Worm (Caenorhabditis elegans): ENCODE measurements around the gene C45G7.4.

The C45G7.4 gene

DNA sequence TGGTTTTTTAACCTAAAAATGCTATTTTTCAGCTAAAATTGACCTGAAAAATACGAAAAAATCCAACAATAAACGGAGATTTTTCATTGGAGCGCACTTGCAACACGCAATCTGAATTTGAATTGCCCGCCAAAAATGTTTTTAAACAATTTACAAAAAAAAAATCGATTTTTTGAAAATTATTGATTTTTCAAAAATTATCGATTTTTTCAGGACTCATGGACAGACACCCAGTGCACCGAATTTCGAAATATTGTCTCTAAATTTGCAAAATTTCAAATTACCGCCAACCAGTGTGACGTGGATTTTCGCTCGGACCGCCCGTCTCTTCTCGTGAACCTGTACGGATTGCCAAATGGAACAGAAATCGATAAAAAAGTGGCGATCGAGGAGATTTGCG, 41.0 kb upstream of the C45G7.4 start:
- no peak for TF ChIP-seq lin-54 (GFP tag; optimal IDR thresholded peaks at IDR 0.05)
- TF ChIP-seq nhr-179 (tag; optimal IDR thresholded peaks at IDR 0.05) = no peak
- no peak for TF ChIP-seq fkh-3 (tag; optimal IDR thresholded peaks at IDR 0.05)
- TF ChIP-seq ztf-22 (GFP tag; optimal IDR thresholded peaks at IDR 0.05) = no peak
- no peak for TF ChIP-seq lin-35 (GFP tag; optimal IDR thresholded peaks at IDR 0.05)
- no peak for TF ChIP-seq snpc-1.3 (tag; optimal IDR thresholded peaks at IDR 0.05; ENCODE audit: insufficient read depth)
- no peak for TF ChIP-seq tbx-9 (tag; optimal IDR thresholded peaks at IDR 0.05; ENCODE audit: borderline replicate concordance)
- no peak for TF ChIP-seq nhr-27 (tag; optimal IDR thresholded peaks at IDR 0.05)
- TF ChIP-seq F23B12.7 (tag; optimal IDR thresholded peaks at IDR 0.05; ENCODE audit: insufficient read depth) = no peak
- TF ChIP-seq Y79H2A.3 (GFP tag; conservative IDR thresholded peaks at IDR 0.05) = no peak
- TF ChIP-seq lir-1 (GFP tag; conservative IDR thresholded peaks at IDR 0.05) = no peak
- TF ChIP-seq sea-2 (GFP tag; IDR thresholded peaks at IDR 0.05) = no peak
- TF ChIP-seq rcor-1 (GFP tag; IDR thresholded peaks at IDR 0.05) = no peak
- no peak for TF ChIP-seq ztf-3 (GFP tag; optimal IDR thresholded peaks at IDR 0.05)
- TF ChIP-seq F22D6.2 (tag; optimal IDR thresholded peaks at IDR 0.05) = no peak
- no peak for TF ChIP-seq Y95B8A.8 (GFP tag; IDR thresholded peaks at IDR 0.05)
- no peak for TF ChIP-seq F57C9.4 (tag; optimal IDR thresholded peaks at IDR 0.05)
- TF ChIP-seq let-607 (tag; optimal IDR thresholded peaks at IDR 0.05) = no peak
- no peak for TF ChIP-seq Y56A3A.18 (GFP tag; IDR thresholded peaks at IDR 0.05)
- no peak for TF ChIP-seq somi-1 (GFP tag; optimal IDR thresholded peaks at IDR 0.05)

DNA sequence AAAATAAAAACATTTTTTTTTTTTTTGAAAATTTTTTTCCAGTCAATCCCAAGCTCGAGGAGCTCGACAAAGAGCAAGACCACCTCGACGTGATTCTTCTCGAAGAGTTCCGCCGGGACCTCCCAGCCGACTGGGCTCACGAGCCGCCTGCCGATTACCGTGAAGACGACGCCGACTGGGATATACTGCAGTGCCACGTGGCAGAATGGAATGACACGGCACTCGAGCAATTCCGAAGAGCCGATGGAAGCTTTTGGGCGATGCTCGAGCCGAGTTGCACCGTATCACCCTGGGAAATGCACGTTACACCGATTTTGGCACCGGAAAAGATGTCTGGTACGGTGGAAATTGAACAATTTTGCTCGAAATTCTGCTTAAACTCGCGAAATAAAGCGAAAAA, 39.8 kb upstream of the C45G7.4 start:
- TF ChIP-seq F39B2.1 (GFP tag; IDR thresholded peaks at IDR 0.05) (no peak), egrh-3 (GFP tag; IDR thresholded peaks at IDR 0.05) (0 out of 2 replicates have a peak, but pooled peaks have one; percentile 15), F49E8.2 (tag; optimal IDR thresholded peaks at IDR 0.05; ENCODE audit: insufficient read depth) (no peak), snpc-4 (GFP tag; optimal IDR thresholded peaks at IDR 0.05) (no peak), snpc-4 (tag; optimal IDR thresholded peaks at IDR 0.05) (no peak), zfh-2 (GFP tag; conservative IDR thresholded peaks at IDR 0.05) (peak; percentile 62)

DNA sequence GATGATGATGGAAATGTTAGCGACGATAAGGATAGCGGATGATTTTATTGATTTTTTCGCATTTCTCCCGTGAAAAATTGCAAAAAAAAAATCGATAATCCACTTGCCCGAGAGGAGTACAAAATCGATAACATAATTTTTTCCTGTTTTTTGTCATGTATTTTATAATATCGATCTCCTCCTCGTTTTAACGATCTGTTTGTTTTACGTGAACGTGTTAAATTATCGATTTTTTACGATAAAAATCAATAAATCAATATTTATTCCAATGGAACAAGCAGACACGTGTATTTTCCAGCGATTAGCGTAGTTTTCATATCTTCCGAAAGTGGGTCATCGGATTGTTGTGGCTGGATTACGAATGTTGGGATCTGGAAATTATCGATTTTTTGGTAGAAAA, 36.8 kb upstream of the C45G7.4 start:
- TF ChIP-seq tbp1 (GFP tag; optimal IDR thresholded peaks at IDR 0.05) = no peak
- no peak for TF ChIP-seq egl-18 (GFP tag; IDR thresholded peaks at IDR 0.05)
- TF ChIP-seq nfyb-1 (GFP tag; IDR thresholded peaks at IDR 0.05) = no peak
- TF ChIP-seq attf-3 (GFP tag; conservative IDR thresholded peaks at IDR 0.05) = no peak
- TF ChIP-seq B0261.1 (tag; optimal IDR thresholded peaks at IDR 0.05) = no peak
- TF ChIP-seq Y56A3A.18 (GFP tag; IDR thresholded peaks at IDR 0.05) = no peak
- no peak for TF ChIP-seq Y53G8AR.9 (GFP tag; conservative IDR thresholded peaks at IDR 0.05)
- TF ChIP-seq repo-1 (tag; optimal IDR thresholded peaks at IDR 0.05) = no peak
- no peak for TF ChIP-seq ceh-100 (GFP tag; IDR thresholded peaks at IDR 0.05)
- no peak for TF ChIP-seq F49E8.2 (tag; optimal IDR thresholded peaks at IDR 0.05; ENCODE audit: insufficient read depth)
- TF ChIP-seq F55B11.4 (tag; optimal IDR thresholded peaks at IDR 0.05; ENCODE audit: borderline replicate concordance, insufficient read depth) = no peak
- TF ChIP-seq snpc-4 (GFP tag; optimal IDR thresholded peaks at IDR 0.05) = no peak
- TF ChIP-seq snpc-4 (tag; optimal IDR thresholded peaks at IDR 0.05) = no peak
- TF ChIP-seq ama-1 (optimal IDR thresholded peaks at IDR 0.05) = no peak
- no peak for TF ChIP-seq ama-1 (GFP tag; optimal IDR thresholded peaks at IDR 0.05)
- TF ChIP-seq nhr-90 (tag; optimal IDR thresholded peaks at IDR 0.05) = no peak
- no peak for TF ChIP-seq hmg-20 (GFP tag; IDR thresholded peaks at IDR 0.05)
- TF ChIP-seq zim-3 (tag; optimal IDR thresholded peaks at IDR 0.05) = no peak
- TF ChIP-seq die-1 (tag; optimal IDR thresholded peaks at IDR 0.05) = no peak
- TF ChIP-seq tlf-1 (GFP tag; optimal IDR thresholded peaks at IDR 0.05) = no peak
